Fruit fly (Drosophila melanogaster) whole organism, embryonic: ENCODE results near the gene Sema5c.

ENCODE experiments used
- Abd-B ChIP-seq: fragments of 200-800 bp; sonication (Bioruptor generic); optimal IDR thresholded peaks from 2 replicates; lab custom pipeline; 2018; ENCODE audit warnings: missing biosample characterization, mild to moderate bottlenecking, missing genetic modification characterization, moderate library complexity
- Ada2b ChIP-seq: fragments of 200-800 bp; sonication (Bioruptor generic); IDR thresholded peaks from 2 replicates; pipeline ENCODE4 v1.3.6; 2022; ENCODE audit warnings: missing biosample characterization, missing genetic modification characterization
- C15 ChIP-seq: fragments of 200-800 bp; sonication (Bioruptor generic); IDR thresholded peaks from 3 replicates; pipeline ENCODE4 v1.3.6; 2022; ENCODE audit warnings: missing biosample characterization, missing genetic modification characterization
- CG1024 ChIP-seq: fragments of 200-800 bp; sonication (Bioruptor generic); IDR thresholded peaks from 2 replicates; pipeline ENCODE4 v1.3.6; 2022; ENCODE audit warnings: missing biosample characterization, missing genetic modification characterization
- CG10979 ChIP-seq: fragments of 200-800 bp; sonication (Bioruptor generic); optimal IDR thresholded peaks from 2 replicates; lab custom pipeline; 2018; ENCODE audit warnings: missing biosample characterization, mild to moderate bottlenecking, missing genetic modification characterization, moderate library complexity
- CG14014 ChIP-seq: fragments of 200-800 bp; sonication (Bioruptor generic); IDR thresholded peaks from 2 replicates; pipeline ENCODE4 v1.3.6; 2022; ENCODE audit warnings: missing biosample characterization, missing genetic modification characterization
- CG14441 ChIP-seq: fragments of 200-800 bp; sonication (Bioruptor generic); IDR thresholded peaks from 2 replicates; pipeline ENCODE4 v1.3.6; 2022; ENCODE audit warnings: missing biosample characterization, missing genetic modification characterization
- CG15073 ChIP-seq: fragments of 200-800 bp; sonication (Bioruptor generic); optimal IDR thresholded peaks from 2 replicates; lab custom pipeline; 2016; ENCODE audit warnings: missing biosample characterization, missing genetic modification characterization
- CG1603 ChIP-seq: fragments of 200-800 bp; sonication (Bioruptor generic); optimal IDR thresholded peaks from 2 replicates; lab custom pipeline; 2019; ENCODE audit warnings: missing biosample characterization, mild to moderate bottlenecking, missing genetic modification characterization, moderate library complexity
- CG16863 ChIP-seq: fragments of 200-800 bp; sonication (Bioruptor generic); optimal IDR thresholded peaks from 3 replicates; lab custom pipeline; 2016; ENCODE audit warnings: missing biosample characterization, missing genetic modification characterization
- CG31441 ChIP-seq: fragments of 200-800 bp; sonication (Bioruptor generic); IDR thresholded peaks from 2 replicates; pipeline ENCODE4 v1.3.6; 2022; ENCODE audit warnings: missing biosample characterization, missing genetic modification characterization
- CG34422 ChIP-seq: fragments of 200-800 bp; sonication (Bioruptor generic); IDR thresholded peaks from 3 replicates; pipeline ENCODE4 v1.3.6; 2022; ENCODE audit warnings: missing biosample characterization, missing genetic modification characterization
- CG3726 ChIP-seq: fragments of 200-800 bp; sonication (Bioruptor generic); IDR thresholded peaks from 3 replicates; pipeline ENCODE4, ENCODE4 v1.3.6; 2022; ENCODE audit warnings: missing biosample characterization, missing genetic modification characterization
- CG4282 ChIP-seq: fragments of 200-800 bp; sonication (Bioruptor generic); optimal IDR thresholded peaks from 2 replicates; lab custom pipeline; 2016; ENCODE audit warnings: missing biosample characterization, missing genetic modification characterization
- CG9609 ChIP-seq: fragments of 200-800 bp; sonication (Bioruptor generic); optimal IDR thresholded peaks from 3 replicates; lab custom pipeline; 2016; ENCODE audit warnings: missing biosample characterization, missing genetic modification characterization
- CG9727 ChIP-seq: fragments of 200-800 bp; sonication (Bioruptor generic); optimal IDR thresholded peaks from 3 replicates; lab custom pipeline; 2017; ENCODE audit warnings: missing biosample characterization, mild to moderate bottlenecking, missing genetic modification characterization
- Camta ChIP-seq: fragments of 200-800 bp; sonication (Bioruptor generic); optimal IDR thresholded peaks from 2 replicates; lab custom pipeline; 2016; ENCODE audit warnings: missing biosample characterization, missing genetic modification characterization
- CrebB ChIP-seq: fragments of 200-800 bp; sonication (Bioruptor generic); optimal IDR thresholded peaks from 3 replicates; lab custom pipeline; 2018; ENCODE audit warnings: missing biosample characterization, mild to moderate bottlenecking, missing genetic modification characterization
- Drgx ChIP-seq: fragments of 200-800 bp; sonication (Bioruptor generic); IDR thresholded peaks from 2 replicates; pipeline ENCODE4 v1.3.6; 2022; ENCODE audit warnings: missing biosample characterization, missing genetic modification characterization
- H2.0 ChIP-seq: fragments of 200-800 bp; sonication (Bioruptor generic); IDR thresholded peaks from 2 replicates; pipeline ENCODE4 v1.3.6; 2022; ENCODE audit warnings: missing biosample characterization, missing genetic modification characterization
- Hr51 ChIP-seq, 2 experiments: fragments of 200-800 bp; sonication (Bioruptor generic); optimal IDR thresholded peaks; 2 replicates in 1 of 2; 3 replicates in 1 of 2; lab custom pipeline; 2016 to 2018; ENCODE audit warnings: missing biosample characterization in 2 of 2, missing genetic modification characterization in 2 of 2, mild to moderate bottlenecking in 1 of 2, moderate library complexity in 1 of 2
- Med ChIP-seq: fragments of 200-800 bp; sonication (Bioruptor generic); peaks from one replicate; lab custom pipeline; 2016; ENCODE audit warnings: missing biosample characterization, missing genetic modification characterization, mild to moderate bottlenecking, inconsistent platforms, moderate library complexity
- Optix ChIP-seq: fragments of 200-800 bp; sonication (Bioruptor generic); IDR thresholded peaks from 3 replicates; pipeline ENCODE4 v1.3.6; 2022; ENCODE audit warnings: missing biosample characterization, missing genetic modification characterization
- Rfx ChIP-seq: fragments of 200-800 bp; sonication (Bioruptor generic); IDR thresholded peaks from 2 replicates; pipeline ENCODE4 v1.3.6; 2022; ENCODE audit warnings: missing biosample characterization, missing genetic modification characterization
- Sox100B ChIP-seq: fragments of 200-800 bp; sonication (Bioruptor generic); optimal IDR thresholded peaks from 3 replicates; lab custom pipeline; 2018; ENCODE audit warnings: missing biosample characterization, mild to moderate bottlenecking, missing genetic modification characterization
- Sox102F ChIP-seq: fragments of 200-800 bp; sonication (Bioruptor generic); optimal IDR thresholded peaks from 2 replicates; lab custom pipeline; 2018; ENCODE audit warnings: missing biosample characterization, mild to moderate bottlenecking, missing genetic modification characterization, moderate library complexity
- Xrp1 ChIP-seq: fragments of 200-800 bp; sonication (Bioruptor generic); IDR thresholded peaks from 2 replicates; pipeline ENCODE4 v1.3.6; 2022; ENCODE audit warnings: missing biosample characterization, missing genetic modification characterization
- dmrt99B ChIP-seq: fragments of 200-800 bp; sonication (Bioruptor generic); optimal IDR thresholded peaks from 2 replicates; lab custom pipeline; 2018; ENCODE audit warnings: missing biosample characterization, mild to moderate bottlenecking, missing genetic modification characterization, moderate library complexity
- dysf ChIP-seq: fragments of 200-800 bp; sonication (Bioruptor generic); IDR thresholded peaks from 3 replicates; pipeline ENCODE4 v1.3.6; 2022; ENCODE audit warnings: missing biosample characterization, missing genetic modification characterization
- exex ChIP-seq: fragments of 200-800 bp; sonication (Bioruptor generic); optimal IDR thresholded peaks from 4 replicates; lab custom pipeline; 2018; ENCODE audit warnings: missing biosample characterization, mild to moderate bottlenecking, missing genetic modification characterization, moderate library complexity
- ftz-f1 ChIP-seq: fragments of 200-800 bp; sonication (Bioruptor generic); optimal IDR thresholded peaks from 2 replicates; lab custom pipeline; 2016; ENCODE audit warnings: missing biosample characterization, missing genetic modification characterization
- gem ChIP-seq: fragments of 200-800 bp; sonication (Bioruptor generic); optimal IDR thresholded peaks from 2 replicates; lab custom pipeline; 2019; ENCODE audit warnings: missing biosample characterization, mild to moderate bottlenecking, missing genetic modification characterization, moderate library complexity
- grau ChIP-seq: fragments of 200-800 bp; optimal IDR thresholded peaks from 3 replicates; lab custom pipeline; 2019; ENCODE audit warnings: missing biosample characterization, mild to moderate bottlenecking, missing genetic modification characterization, moderate library complexity
- ham ChIP-seq: fragments of 200-800 bp; sonication (Bioruptor generic); IDR thresholded peaks from 2 replicates; pipeline ENCODE4 v1.3.6; 2022; ENCODE audit warnings: missing biosample characterization, missing genetic modification characterization
- hkb ChIP-seq, 2 experiments: fragments of 200-800 bp in 1 of 2; fragments of >200 bp in 1 of 2; sonication (Bioruptor generic) in 1 of 2; IDR thresholded peaks in 1 of 2; optimal IDR thresholded peaks in 1 of 2; 2 replicates each; pipeline versions ENCODE4 v1.3.6 to Lab custom; 2017 to 2022; ENCODE audit warnings: missing biosample characterization in 1 of 2, missing genetic modification characterization in 1 of 2
- hth ChIP-seq: fragments of >200 bp; optimal IDR thresholded peaks from 2 replicates; lab custom pipeline; 2017; ENCODE audit warnings: inconsistent platforms
- ind ChIP-seq: fragments of 200-800 bp; sonication (Bioruptor generic); optimal IDR thresholded peaks from 3 replicates; lab custom pipeline; 2016; ENCODE audit warnings: missing biosample characterization, missing genetic modification characterization
- phol ChIP-seq: fragments of 200-800 bp; sonication (Bioruptor generic); optimal IDR thresholded peaks from 3 replicates; lab custom pipeline; 2018; ENCODE audit warnings: missing biosample characterization, mild to moderate bottlenecking, missing genetic modification characterization, moderate library complexity
- prd ChIP-seq, 3 experiments: fragments of >200 bp in 2 of 3; fragments of 200-800 bp in 1 of 3; sonication (Bioruptor generic) in 1 of 3; optimal IDR thresholded peaks in 2 of 3; IDR thresholded peaks in 1 of 3; 2 replicates in 2 of 3; 3 replicates in 1 of 3; pipeline versions ENCODE4 v1.3.6 to Lab custom; 2017 to 2022; ENCODE audit warnings: missing biosample characterization in 1 of 3, missing genetic modification characterization in 1 of 3
- scrt ChIP-seq: fragments of 200-800 bp; sonication (Bioruptor generic); optimal IDR thresholded peaks from 2 replicates; lab custom pipeline; 2018; ENCODE audit warnings: missing biosample characterization, mild to moderate bottlenecking, missing genetic modification characterization, moderate library complexity
- sens ChIP-seq: fragments of 200-800 bp; sonication (Bioruptor generic); peaks from one replicate; lab custom pipeline; 2016; ENCODE audit warnings: missing biosample characterization, missing genetic modification characterization
- sisA ChIP-seq: fragments of 200-800 bp; sonication (Bioruptor generic); IDR thresholded peaks from 2 replicates; pipeline ENCODE4 v1.3.6; 2022; ENCODE audit warnings: missing biosample characterization, missing genetic modification characterization
- slbo ChIP-seq: fragments of 200-800 bp; sonication (Bioruptor generic); IDR thresholded peaks from 2 replicates; pipeline ENCODE4 v1.3.6; 2022; ENCODE audit warnings: missing biosample characterization, missing genetic modification characterization
- stc ChIP-seq: fragments of 200-800 bp; sonication (Bioruptor generic); IDR thresholded peaks from 2 replicates; pipeline ENCODE4 v1.3.6; 2022; ENCODE audit warnings: missing biosample characterization, missing genetic modification characterization
- vvl ChIP-seq: fragments of 200-800 bp; sonication (Bioruptor generic); IDR thresholded peaks from 2 replicates; pipeline ENCODE4 v1.3.6; 2022; ENCODE audit warnings: missing biosample characterization, missing genetic modification characterization
- zfh1 ChIP-seq: fragments of 200-800 bp; sonication (Bioruptor generic); IDR thresholded peaks from 3 replicates; pipeline ENCODE4 v1.3.6; 2022; ENCODE audit warnings: missing biosample characterization, missing genetic modification characterization

Sema5c gene

DNA sequence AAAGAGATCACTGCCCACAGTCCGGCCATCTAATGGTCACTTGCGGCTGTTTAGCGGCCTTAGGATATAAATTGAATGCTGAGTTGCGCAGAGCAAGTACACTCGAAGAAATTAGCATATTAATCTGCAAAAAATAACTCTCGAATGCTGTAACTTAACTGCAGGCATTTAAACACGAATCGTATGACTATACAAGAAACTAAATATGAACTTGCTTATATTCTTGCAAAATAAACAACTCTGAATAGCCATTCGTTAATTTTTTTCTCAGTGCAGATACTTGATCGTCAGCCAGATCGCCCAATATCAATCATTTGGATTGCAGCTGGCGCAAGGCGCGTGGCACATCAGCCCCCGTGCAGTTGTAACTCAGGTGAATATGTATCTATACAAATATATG, 8.6 kb downstream of the Sema5c start (continued):
- TF ChIP-seq hkb (optimal IDR thresholded peaks at IDR 0.05; lab: Kevin White, UChicago) (no peak), hkb (GFP tag; IDR thresholded peaks at IDR 0.05; lab: Robert Waterston, UW) (0 out of 2 replicates have a peak, but pooled peaks have one; percentile 25), CG10979 (tag; lab: Kevin White, UChicago) (peak; percentile 1), zfh1 (GFP tag; lab: Robert Waterston, UW) (peak; percentile 48; the same call in 1 of the 3 replicates), CrebB (tag; lab: Kevin White, UChicago) (no peak), phol (peak; percentile 30), gem (tag; lab: Kevin White, UChicago) (peak; percentile 36), Drgx (GFP tag; lab: Robert Waterston, UW) (peak; percentile 81), Sox102F (GFP tag; lab: Kevin White, UChicago) (peak; percentile 33), CG9727 (GFP tag; lab: Kevin White, UChicago) (no peak), dysf (GFP tag; lab: Robert Waterston, UW) (0 out of 3 replicates have a peak, but pooled peaks have one; percentile 16), grau (tag; lab: Kevin White, UChicago) (peak; percentile 2), C15 (GFP tag; lab: Robert Waterston, UW) (0 out of 3 replicates have a peak, but pooled peaks have one; percentile 32), CG34422 (GFP tag; lab: Robert Waterston, UW) (0 out of 3 replicates have a peak, but pooled peaks have one; percentile 35), Rfx (GFP tag; lab: Robert Waterston, UW) (no peak), CG3726 (GFP tag; lab: Robert Waterston, UW) (no peak), Hr51 (GFP tag; optimal IDR thresholded peaks at IDR 0.05; lab: Kevin White, UChicago) (peak in 1 of 2 experiments; percentile 31), CG15073 (GFP tag; lab: Kevin White, UChicago) (no peak), Ada2b (GFP tag; lab: Robert Waterston, UW) (peak; percentile 13; the same call in 1 of the 2 replicates), hth (lab: Kevin White, UChicago) (no peak), ham (no peak), CG14014 (GFP tag; lab: Robert Waterston, UW) (no peak), vvl (GFP tag; lab: Robert Waterston, UW) (no peak), scrt (GFP tag; lab: Kevin White, UChicago) (no peak), CG1603 (tag; lab: Kevin White, UChicago) (peak; percentile 10), H2.0 (GFP tag; lab: Robert Waterston, UW) (0 out of 2 replicates have a peak, but pooled peaks have one; percentile 9), ind (GFP tag; lab: Kevin White, UChicago) (peak; percentile 4), CG31441 (GFP tag; lab: Robert Waterston, UW) (0 out of 2 replicates have a peak, but pooled peaks have one; percentile 15), Med (GFP tag; lab: Kevin White, UChicago) (peak; percentile 74), CG9609 (GFP tag; lab: Kevin White, UChicago) (no peak), Abd-B (GFP tag; lab: Kevin White, UChicago) (no peak), sens (GFP tag; lab: Kevin White, UChicago) (peak; percentile 81), Sox100B (GFP tag; lab: Kevin White, UChicago) (no peak), ftz-f1 (GFP tag; lab: Kevin White, UChicago) (no peak), exex (no peak), prd (optimal IDR thresholded peaks at IDR 0.05; lab: Kevin White, UChicago) (no peak), prd (GFP tag; IDR thresholded peaks at IDR 0.05; lab: Robert Waterston, UW) (peak; percentile 46; the same call in 2 of the 3 replicates), stc (GFP tag; lab: Robert Waterston, UW) (0 out of 2 replicates have a peak, but pooled peaks have one; percentile 16), CG1024 (GFP tag; lab: Robert Waterston, UW) (no peak), slbo (0 out of 2 replicates have a peak, but pooled peaks have one; percentile 9), CG14441 (GFP tag; lab: Robert Waterston, UW) (0 out of 2 replicates have a peak, but pooled peaks have one; percentile 27), Camta (GFP tag; lab: Kevin White, UChicago) (no peak), CG16863 (GFP tag; lab: Kevin White, UChicago) (no peak), dmrt99B (tag; lab: Kevin White, UChicago) (peak; percentile 6), Optix (GFP tag; lab: Robert Waterston, UW) (0 out of 3 replicates have a peak, but pooled peaks have one; percentile 33), sisA (GFP tag; lab: Robert Waterston, UW) (peak; percentile 22; the same call in 1 of the 2 replicates), CG4282 (GFP tag; lab: Kevin White, UChicago) (no peak), Xrp1 (GFP tag; lab: Robert Waterston, UW) (peak; percentile 52; the same call in 1 of the 2 replicates)
